Fruit fly (Drosophila melanogaster) whole organism, embryonic: ENCODE results near the gene CG17562.

Experiments used
- Atf-2 ChIP-seq: fragments of 200-800 bp; sonication (Bioruptor generic); optimal IDR thresholded peaks from 2 replicates; lab custom pipeline; 2016; ENCODE audit warnings: missing biosample characterization, missing genetic modification characterization
- BtbVII ChIP-seq: fragments of 200-800 bp; sonication (Bioruptor generic); optimal IDR thresholded peaks from 3 replicates; lab custom pipeline; 2017; ENCODE audit warnings: missing biosample characterization, mild to moderate bottlenecking, missing genetic modification characterization
- CG10147 ChIP-seq: fragments of 200-800 bp; sonication (Bioruptor generic); optimal IDR thresholded peaks from 2 replicates; lab custom pipeline; 2019; ENCODE audit warnings: missing biosample characterization, mild to moderate bottlenecking, missing genetic modification characterization, moderate library complexity
- CG11247 ChIP-seq: fragments of 200-800 bp; sonication (Bioruptor generic); IDR thresholded peaks from 2 replicates; pipeline ENCODE4 v1.3.6; 2022; ENCODE audit warnings: missing biosample characterization, missing genetic modification characterization
- CG11398 ChIP-seq: fragments of 200-800 bp; sonication (Bioruptor generic); optimal IDR thresholded peaks from 2 replicates; lab custom pipeline; 2016; ENCODE audit warnings: missing biosample characterization, missing genetic modification characterization
- CG11695 ChIP-seq: fragments of 200-800 bp; sonication (Bioruptor generic); IDR thresholded peaks from 3 replicates; pipeline ENCODE4 v1.3.6; 2022; ENCODE audit warnings: missing biosample characterization, missing genetic modification characterization
- CG12236 ChIP-seq: fragments of 200-800 bp; sonication (Bioruptor generic); optimal IDR thresholded peaks from 2 replicates; lab custom pipeline; 2016; ENCODE audit warnings: missing biosample characterization, missing genetic modification characterization
- CG12391 ChIP-seq: fragments of 200-800 bp; sonication (Bioruptor generic); optimal IDR thresholded peaks from 3 replicates; lab custom pipeline; 2018; ENCODE audit warnings: missing biosample characterization, mild to moderate bottlenecking, missing genetic modification characterization, moderate library complexity
- CG12659 ChIP-seq: fragments of 200-800 bp; sonication (Bioruptor generic); optimal IDR thresholded peaks from 3 replicates; lab custom pipeline; 2017; ENCODE audit warnings: mild to moderate bottlenecking, missing biosample characterization, missing genetic modification reagents, missing genetic modification characterization
- CG15269 ChIP-seq: fragments of 200-800 bp; sonication (Bioruptor generic); optimal IDR thresholded peaks from 2 replicates; lab custom pipeline; 2018; ENCODE audit warnings: missing biosample characterization, mild to moderate bottlenecking, missing genetic modification characterization, moderate library complexity
- CG1529 ChIP-seq: fragments of 200-800 bp; sonication (Bioruptor generic); optimal IDR thresholded peaks from 3 replicates; lab custom pipeline; 2018; ENCODE audit warnings: missing biosample characterization, missing genetic modification characterization
- CG1647 ChIP-seq: fragments of 200-800 bp; sonication (Bioruptor generic); optimal IDR thresholded peaks from 3 replicates; lab custom pipeline; 2016; ENCODE audit warnings: missing biosample characterization, missing genetic modification characterization
- CG17912 ChIP-seq: fragments of 200-800 bp; sonication (Bioruptor generic); optimal IDR thresholded peaks from 2 replicates; lab custom pipeline; 2018; ENCODE audit warnings: missing biosample characterization, mild to moderate bottlenecking, missing genetic modification characterization
- CG1792 ChIP-seq: fragments of 200-800 bp; sonication (Bioruptor generic); optimal IDR thresholded peaks from 2 replicates; lab custom pipeline; 2016; ENCODE audit warnings: missing biosample characterization, missing genetic modification characterization
- CG18011 ChIP-seq: fragments of 200-800 bp; sonication (Bioruptor generic); optimal IDR thresholded peaks from 2 replicates; lab custom pipeline; 2017; ENCODE audit warnings: missing biosample characterization, missing genetic modification characterization, mild to moderate bottlenecking, moderate library complexity, missing genotype
- CG18619 ChIP-seq: fragments of 200-800 bp; sonication (Bioruptor generic); optimal IDR thresholded peaks from 3 replicates; lab custom pipeline; 2017; ENCODE audit warnings: missing biosample characterization, mild to moderate bottlenecking, missing genetic modification characterization
- CG2120 ChIP-seq: fragments of 200-800 bp; sonication (Bioruptor generic); optimal IDR thresholded peaks from 3 replicates; lab custom pipeline; 2016; ENCODE audit warnings: missing biosample characterization, missing genetic modification characterization
- CG32767 ChIP-seq: fragments of 200-800 bp; sonication (Bioruptor generic); IDR thresholded peaks from 2 replicates; pipeline ENCODE4 v1.3.6; 2022; ENCODE audit warnings: missing biosample characterization, missing genetic modification characterization
- CG3407 ChIP-seq: fragments of 200-800 bp; sonication (Bioruptor generic); optimal IDR thresholded peaks from 2 replicates; lab custom pipeline; 2018; ENCODE audit warnings: missing biosample characterization, mild to moderate bottlenecking, missing genetic modification characterization
- CG34224 ChIP-seq: fragments of 200-800 bp; sonication (Bioruptor generic); IDR thresholded peaks from 3 replicates; pipeline ENCODE4 v1.3.6; 2022; ENCODE audit warnings: missing biosample characterization, missing genetic modification characterization; ENCODE audit not compliant: partially characterized antibody
- CG34376 ChIP-seq: fragments of 200-800 bp; sonication (Bioruptor generic); optimal IDR thresholded peaks from 2 replicates; lab custom pipeline; 2018; ENCODE audit warnings: missing biosample characterization, mild to moderate bottlenecking, missing genetic modification characterization
- CG6654 ChIP-seq: fragments of 200-800 bp; sonication (Bioruptor generic); optimal IDR thresholded peaks from 2 replicates; lab custom pipeline; 2017; ENCODE audit warnings: missing biosample characterization, mild to moderate bottlenecking, missing genetic modification characterization
- CG7786 ChIP-seq: fragments of 200-800 bp; sonication (Bioruptor generic); optimal IDR thresholded peaks from 2 replicates; lab custom pipeline; 2016; ENCODE audit warnings: missing biosample characterization, missing genetic modification characterization
- CG8765 ChIP-seq: fragments of 200-800 bp; sonication (Bioruptor generic); IDR thresholded peaks from 2 replicates; pipeline ENCODE4 v1.3.6; 2022; ENCODE audit warnings: missing biosample characterization, missing genetic modification characterization
- Chrac-16 ChIP-seq: fragments of 200-800 bp; sonication (Bioruptor generic); optimal IDR thresholded peaks from 3 replicates; lab custom pipeline; 2016; ENCODE audit warnings: missing biosample characterization, missing genetic modification characterization
- Doc3 ChIP-seq: fragments of 200-800 bp; sonication (Bioruptor generic); IDR thresholded peaks from 3 replicates; pipeline ENCODE4 v1.3.6; 2022; ENCODE audit warnings: missing biosample characterization, missing genetic modification characterization; ENCODE audit not compliant: partially characterized antibody
- MTF-1 ChIP-seq: fragments of 200-800 bp; sonication (Bioruptor generic); optimal IDR thresholded peaks from 2 replicates; lab custom pipeline; 2018; ENCODE audit warnings: missing biosample characterization, mild to moderate bottlenecking, missing genetic modification characterization, borderline replicate concordance
- Mad ChIP-seq: fragments of 200-800 bp; sonication (Bioruptor generic); optimal IDR thresholded peaks from 2 replicates; lab custom pipeline; 2016; ENCODE audit warnings: missing biosample characterization, missing genetic modification characterization
- Oli ChIP-seq: fragments of 200-800 bp; sonication (Bioruptor generic); optimal IDR thresholded peaks from 2 replicates; lab custom pipeline; 2018; ENCODE audit warnings: missing biosample characterization, mild to moderate bottlenecking, missing genetic modification characterization, moderate library complexity
- Sin3A ChIP-seq: fragments of >200 bp; optimal IDR thresholded peaks from 2 replicates; lab custom pipeline; 2018
- Sox102F ChIP-seq: fragments of 200-800 bp; sonication (Bioruptor generic); optimal IDR thresholded peaks from 2 replicates; lab custom pipeline; 2018; ENCODE audit warnings: missing biosample characterization, mild to moderate bottlenecking, missing genetic modification characterization, moderate library complexity
- Sry-δ ChIP-seq: fragments of 200-800 bp; sonication (Bioruptor generic); optimal IDR thresholded peaks from 2 replicates; lab custom pipeline; 2016; ENCODE audit warnings: missing biosample characterization, missing genetic modification characterization
- bbx ChIP-seq: fragments of 200-800 bp; sonication (Bioruptor generic); IDR thresholded peaks from 2 replicates; pipeline ENCODE4 v1.3.6; 2022; ENCODE audit warnings: missing biosample characterization, missing genetic modification characterization; ENCODE audit not compliant: partially characterized antibody
- bigmax ChIP-seq: fragments of 200-800 bp; sonication (Bioruptor generic); optimal IDR thresholded peaks from 2 replicates; lab custom pipeline; 2018; ENCODE audit warnings: missing biosample characterization, mild to moderate bottlenecking, missing genetic modification characterization
- btn ChIP-seq: fragments of 200-800 bp; sonication (Bioruptor generic); optimal IDR thresholded peaks from 2 replicates; lab custom pipeline; 2016; ENCODE audit warnings: missing biosample characterization, missing genetic modification characterization
- exex ChIP-seq: fragments of 200-800 bp; sonication (Bioruptor generic); optimal IDR thresholded peaks from 4 replicates; lab custom pipeline; 2018; ENCODE audit warnings: missing biosample characterization, mild to moderate bottlenecking, missing genetic modification characterization, moderate library complexity
- ind ChIP-seq: fragments of 200-800 bp; sonication (Bioruptor generic); optimal IDR thresholded peaks from 3 replicates; lab custom pipeline; 2016; ENCODE audit warnings: missing biosample characterization, missing genetic modification characterization
- mld ChIP-seq: fragments of 200-800 bp; sonication (Bioruptor generic); IDR thresholded peaks from 3 replicates; pipeline ENCODE4 v1.3.6; 2022; ENCODE audit warnings: missing biosample characterization, missing genetic modification characterization; ENCODE audit not compliant: partially characterized antibody
- nom ChIP-seq: fragments of 200-800 bp; sonication (Bioruptor generic); optimal IDR thresholded peaks from 2 replicates; lab custom pipeline; 2017; ENCODE audit warnings: missing biosample characterization, missing genetic modification characterization, mild to moderate bottlenecking, moderate library complexity, missing genetic modification reagents
- sc ChIP-seq, 3 experiments: fragments of >200 bp in 2 of 3; fragments of 200-800 bp in 1 of 3; sonication (Bioruptor generic) in 1 of 3; optimal IDR thresholded peaks; 2 replicates in 2 of 3; 3 replicates in 1 of 3; lab custom pipeline; 2017; ENCODE audit warnings: mild to moderate bottlenecking in 1 of 3, missing biosample characterization in 1 of 3, missing genetic modification characterization in 1 of 3, missing genetic modification reagents in 1 of 3
- schlank ChIP-seq: fragments of 200-800 bp; sonication (Bioruptor generic); optimal IDR thresholded peaks from 2 replicates; lab custom pipeline; 2018; ENCODE audit warnings: missing biosample characterization, mild to moderate bottlenecking, missing genetic modification characterization
- sisA ChIP-seq: fragments of 200-800 bp; sonication (Bioruptor generic); IDR thresholded peaks from 2 replicates; pipeline ENCODE4 v1.3.6; 2022; ENCODE audit warnings: missing biosample characterization, missing genetic modification characterization
- slbo ChIP-seq: fragments of 200-800 bp; sonication (Bioruptor generic); IDR thresholded peaks from 2 replicates; pipeline ENCODE4 v1.3.6; 2022; ENCODE audit warnings: missing biosample characterization, missing genetic modification characterization
- so ChIP-seq: fragments of 200-800 bp; sonication (Bioruptor generic); IDR thresholded peaks from 3 replicates; pipeline ENCODE4 v1.3.6; 2022; ENCODE audit warnings: missing biosample characterization, missing genetic modification characterization
- sob ChIP-seq: fragments of 200-800 bp; sonication (Bioruptor generic); IDR thresholded peaks from 2 replicates; pipeline ENCODE4 v1.3.6; 2022; ENCODE audit warnings: missing biosample characterization, missing genetic modification characterization
- tin ChIP-seq: fragments of 200-800 bp; sonication (Bioruptor generic); optimal IDR thresholded peaks from 3 replicates; lab custom pipeline; 2016; ENCODE audit warnings: missing biosample characterization, missing genetic modification characterization
- trem ChIP-seq: fragments of 200-800 bp; optimal IDR thresholded peaks from 3 replicates; lab custom pipeline; 2019; ENCODE audit warnings: missing biosample characterization, mild to moderate bottlenecking, missing genetic modification characterization, moderate library complexity
- zen2 ChIP-seq: fragments of 200-800 bp; sonication (Bioruptor generic); IDR thresholded peaks from 3 replicates; pipeline ENCODE4 v1.3.6; 2022; ENCODE audit warnings: missing biosample characterization, missing genetic modification characterization; ENCODE audit not compliant: partially characterized antibody

Gene CG17562

dm6 chr3R:16646952-16647715 is 32.0 kb downstream of the CG17562 start, which contains the start of the genes CG10324 and CCT3 (continued):
- TF ChIP-seq sob (GFP tag; lab: Robert Waterston, UW) (peak; percentile 34; the same call in 1 of the 2 replicates), CG11398 (GFP tag; lab: Kevin White, UChicago) (no peak), CG10147 (GFP tag; lab: Kevin White, UChicago) (peak; percentile 46), CG15269 (tag; lab: Kevin White, UChicago) (peak; percentile 79), slbo (GFP tag; lab: Robert Waterston, UW) (peak; percentile 72), trem (tag; lab: Kevin White, UChicago) (peak; percentile 46), BtbVII (peak; percentile 62), CG1529 (GFP tag; lab: Kevin White, UChicago) (peak; percentile 44), CG11695 (GFP tag; lab: Robert Waterston, UW) (peak; percentile 59; the same call in 2 of the 3 replicates), Mad (GFP tag; lab: Kevin White, UChicago) (peak; percentile 60), CG7786 (peak; percentile 41), Sry-δ (peak; percentile 71), Oli (tag; lab: Kevin White, UChicago) (peak; percentile 4), bigmax (GFP tag; lab: Kevin White, UChicago) (no peak), CG12236 (GFP tag; lab: Kevin White, UChicago) (no peak), CG1792 (GFP tag; lab: Kevin White, UChicago) (peak; percentile 9), schlank (tag; lab: Kevin White, UChicago) (peak; percentile 8), sisA (GFP tag; lab: Robert Waterston, UW) (peak; percentile 49), exex (tag; lab: Kevin White, UChicago) (no peak), Doc3 (GFP tag; lab: Robert Waterston, UW) (peak; percentile 62), CG34376 (GFP tag; lab: Kevin White, UChicago) (peak; percentile 43), CG17912 (GFP tag; lab: Kevin White, UChicago) (peak; percentile 38), CG11247 (GFP tag; lab: Robert Waterston, UW) (peak; percentile 60; the same call in 1 of the 2 replicates), ind (GFP tag; lab: Kevin White, UChicago) (peak; percentile 59), CG2120 (peak; percentile 72), CG3407 (GFP tag; lab: Kevin White, UChicago) (no peak), MTF-1 (GFP tag; lab: Kevin White, UChicago) (peak; percentile 13), CG34224 (no peak; the same call in 2 of the 3 replicates), CG1647 (no peak), Sin3A (no peak), CG12391 (peak; percentile 75), tin (peak; percentile 50), btn (no peak), nom (GFP tag; lab: Kevin White, UChicago) (peak; percentile 27), bbx (GFP tag; lab: Robert Waterston, UW) (peak; percentile 76), Chrac-16 (peak; percentile 52), sc (optimal IDR thresholded peaks at IDR 0.05; lab: Kevin White, UChicago) (no peak), sc (GFP tag; optimal IDR thresholded peaks at IDR 0.05; lab: Kevin White, UChicago) (peak; percentile 50), CG18011 (GFP tag; lab: Kevin White, UChicago) (peak; percentile 23), so (GFP tag; lab: Robert Waterston, UW) (0 out of 3 replicates have a peak, but pooled peaks have one; percentile 30), CG18619 (peak; percentile 65), Atf-2 (GFP tag; lab: Kevin White, UChicago) (peak; percentile 26), CG32767 (GFP tag; lab: Robert Waterston, UW) (peak; percentile 54), Sox102F (GFP tag; lab: Kevin White, UChicago) (no peak), zen2 (GFP tag; lab: Robert Waterston, UW) (peak; percentile 49; the same call in 1 of the 3 replicates), CG6654 (GFP tag; lab: Kevin White, UChicago) (no peak), mld (GFP tag; lab: Robert Waterston, UW) (no peak), CG12659 (peak; percentile 61), CG8765 (GFP tag; lab: Robert Waterston, UW) (peak; percentile 24; the same call in 1 of the 2 replicates)
